Worm (Caenorhabditis elegans) whole organism, young adult: Measurements from ENCODE around the gene C56G2.4.

ENCODE experiments used
- B0035.1 ChIP-seq: sonication (generic microtip); optimal IDR thresholded peaks from 2 replicates; lab custom pipeline; 2016; ENCODE audit warnings: missing genetic modification characterization, mild to moderate bottlenecking, missing compliant biosample characterization, missing genotype, missing genetic modification reagents
- C17E4.6 ChIP-seq: fragments of 200-800 bp; sonication (Bioruptor generic); IDR thresholded peaks from 2 replicates; pipeline ENCODE4 v1.3.6; 2022; ENCODE audit warnings: missing genetic modification reagents, missing genetic modification characterization, missing compliant biosample characterization
- F23B12.7 ChIP-seq: sonication (generic microtip); optimal IDR thresholded peaks from 2 replicates; lab custom pipeline; 2017; ENCODE audit warnings: missing genetic modification characterization, mild to moderate bottlenecking, missing compliant biosample characterization, antibody characterized with exemption, moderate library complexity; ENCODE audit not compliant: insufficient read depth
- F52B5.7 ChIP-seq: sonication (generic microtip); optimal IDR thresholded peaks from 2 replicates; lab custom pipeline; 2016; ENCODE audit warnings: mild to moderate bottlenecking, missing genetic modification characterization, missing compliant biosample characterization
- F57A8.1 ChIP-seq: fragments of 200-800 bp; sonication (Bioruptor generic); optimal IDR thresholded peaks from 2 replicates; lab custom pipeline; 2018; ENCODE audit warnings: mild to moderate bottlenecking, missing genetic modification characterization, moderate library complexity, missing compliant biosample characterization
- Y56A3A.18 ChIP-seq: fragments of 200-800 bp; sonication (Bioruptor generic); IDR thresholded peaks from 2 replicates; pipeline ENCODE4 v1.3.6; 2022; ENCODE audit warnings: missing genetic modification reagents, missing genetic modification characterization, missing compliant biosample characterization
- Y79H2A.3 ChIP-seq: fragments of 200-800 bp; sonication (Bioruptor generic); conservative IDR thresholded peaks from 2 replicates; pipeline ENCODE4 v1.3.6; 2022; ENCODE audit warnings: missing genetic modification reagents, missing genetic modification characterization, missing compliant biosample characterization
- ZK185.1 ChIP-seq: sonication (generic microtip); optimal IDR thresholded peaks from 2 replicates; lab custom pipeline; 2016; ENCODE audit warnings: mild to moderate bottlenecking, missing genetic modification characterization, missing compliant biosample characterization; ENCODE audit not compliant: poor library complexity, severe bottlenecking
- aptf-3 ChIP-seq: fragments of 200-800 bp; sonication (Bioruptor generic); IDR thresholded peaks from 2 replicates; pipeline ENCODE4 v1.3.6; 2022; ENCODE audit warnings: missing genetic modification characterization, missing compliant biosample characterization
- attf-5 ChIP-seq: fragments of 200-800 bp; sonication (Bioruptor generic); optimal IDR thresholded peaks from 2 replicates; lab custom pipeline; 2018; ENCODE audit warnings: mild to moderate bottlenecking, missing genetic modification characterization, missing compliant biosample characterization
- bed-1 ChIP-seq: fragments of 200-800 bp; sonication (Bioruptor generic); IDR thresholded peaks from 2 replicates; pipeline ENCODE4 v1.3.6; 2022; ENCODE audit warnings: missing genetic modification reagents, missing genetic modification characterization, missing compliant biosample characterization
- cebp-1 ChIP-seq, 2 experiments: fragments of 200-800 bp in 1 of 2; sonication (Bioruptor generic) in 1 of 2; sonication (generic microtip) in 1 of 2; IDR thresholded peaks in 1 of 2; optimal IDR thresholded peaks in 1 of 2; 2 replicates each; pipeline versions ENCODE4 v1.3.6 to Lab custom; 2017 to 2022; ENCODE audit warnings: missing compliant biosample characterization in 2 of 2, missing genetic modification characterization in 2 of 2, mild to moderate bottlenecking in 1 of 2, missing genetic modification reagents in 1 of 2, moderate library complexity in 1 of 2
- ceh-100 ChIP-seq: fragments of 200-800 bp; sonication (Bioruptor generic); IDR thresholded peaks from 2 replicates; pipeline ENCODE4 v1.3.6; 2022; ENCODE audit warnings: missing genetic modification reagents, missing genetic modification characterization, missing compliant biosample characterization
- ceh-27 ChIP-seq: fragments of 200-800 bp; sonication (Bioruptor generic); optimal IDR thresholded peaks from 2 replicates; lab custom pipeline; 2018; ENCODE audit warnings: mild to moderate bottlenecking, missing genetic modification characterization, moderate library complexity, missing compliant biosample characterization
- ceh-40 ChIP-seq: fragments of 200-800 bp; sonication (Bioruptor generic); IDR thresholded peaks from 2 replicates; pipeline ENCODE4 v1.3.6; 2022; ENCODE audit warnings: missing genetic modification characterization, missing compliant biosample characterization
- ceh-58 ChIP-seq: fragments of 200-800 bp; sonication (Bioruptor generic); IDR thresholded peaks from 2 replicates; pipeline ENCODE4 v1.3.6; 2022; ENCODE audit warnings: missing genetic modification characterization, missing compliant biosample characterization
- die-1 ChIP-seq: sonication (generic microtip); optimal IDR thresholded peaks from 2 replicates; lab custom pipeline; 2016; ENCODE audit warnings: missing genotype, mild to moderate bottlenecking, missing genetic modification characterization, missing compliant biosample characterization
- dox-1 ChIP-seq: fragments of 200-800 bp; sonication (Bioruptor generic); IDR thresholded peaks from 2 replicates; pipeline ENCODE4 v1.3.6; 2022; ENCODE audit warnings: missing genetic modification reagents, missing genetic modification characterization, missing compliant biosample characterization
- dpl-1 ChIP-seq: fragments of 150-350 bp; optimal IDR thresholded peaks from 2 replicates; lab custom pipeline; 2014; ENCODE audit warnings: missing biosample characterization, missing genetic modification reagents, missing genetic modification characterization
- egl-44 ChIP-seq: fragments of 200-800 bp; sonication (Bioruptor generic); IDR thresholded peaks from 2 replicates; pipeline ENCODE4 v1.3.6; 2022; ENCODE audit warnings: missing genetic modification reagents, missing genetic modification characterization, missing compliant biosample characterization
- ekl-4 ChIP-seq: fragments of 200-800 bp; sonication (Bioruptor generic); IDR thresholded peaks from 2 replicates; pipeline ENCODE4 v1.3.6; 2022; ENCODE audit warnings: missing genetic modification reagents, missing genetic modification characterization, missing compliant biosample characterization
- fkh-3 ChIP-seq: sonication (generic microtip); optimal IDR thresholded peaks from 2 replicates; lab custom pipeline; 2016; ENCODE audit warnings: mild to moderate bottlenecking, missing genetic modification characterization, missing compliant biosample characterization
- hlh-12 ChIP-seq: sonication (generic microtip); optimal IDR thresholded peaks from 2 replicates; lab custom pipeline; 2016; ENCODE audit warnings: missing genetic modification characterization, missing compliant biosample characterization
- hmg-1.2 ChIP-seq: fragments of 200-800 bp; sonication (Bioruptor generic); IDR thresholded peaks from 2 replicates; pipeline ENCODE4 v1.3.6; 2022; ENCODE audit warnings: missing genetic modification reagents, missing genetic modification characterization, missing compliant biosample characterization
- lsl-1 ChIP-seq: fragments of 200-800 bp; sonication (Bioruptor generic); optimal IDR thresholded peaks from 2 replicates; lab custom pipeline; 2018; ENCODE audit warnings: mild to moderate bottlenecking, missing genetic modification characterization, moderate library complexity, missing compliant biosample characterization
- madf-3 ChIP-seq: fragments of 200-800 bp; sonication (Bioruptor generic); IDR thresholded peaks from 2 replicates; pipeline ENCODE4 v1.3.6; 2022; ENCODE audit warnings: missing genetic modification reagents, missing genetic modification characterization, missing compliant biosample characterization
- madf-6 ChIP-seq: fragments of 200-800 bp; sonication (Bioruptor generic); IDR thresholded peaks from 2 replicates; pipeline ENCODE4 v1.3.6; 2022; ENCODE audit warnings: missing genetic modification reagents, missing genetic modification characterization, missing compliant biosample characterization
- mcd-1 ChIP-seq: fragments of 200-800 bp; sonication (Bioruptor generic); IDR thresholded peaks from 2 replicates; pipeline ENCODE4 v1.3.6; 2022; ENCODE audit warnings: missing genetic modification reagents, missing genetic modification characterization, missing compliant biosample characterization
- nhr-120 ChIP-seq: fragments of 200-800 bp; sonication (Bioruptor generic); IDR thresholded peaks from 2 replicates; pipeline ENCODE4 v1.3.6; 2022; ENCODE audit warnings: missing genetic modification characterization, missing compliant biosample characterization
- nhr-80 ChIP-seq: sonication (generic microtip); optimal IDR thresholded peaks from 2 replicates; lab custom pipeline; 2016; ENCODE audit warnings: missing genetic modification characterization, missing compliant biosample characterization
- rec-8 ChIP-seq, 2 experiments: sonication (generic microtip); optimal IDR thresholded peaks; 2 replicates each; lab custom pipeline; 2016; ENCODE audit warnings: mild to moderate bottlenecking in 2 of 2, missing genetic modification characterization in 2 of 2, missing genetic modification reagents in 2 of 2, missing genotype in 2 of 2, missing biosample characterization in 1 of 2, missing compliant biosample characterization in 1 of 2, moderate library complexity in 1 of 2
- snpc-1.1 ChIP-seq: sonication (generic microtip); optimal IDR thresholded peaks from 2 replicates; lab custom pipeline; 2017; ENCODE audit warnings: missing genetic modification characterization, mild to moderate bottlenecking, missing compliant biosample characterization, antibody characterized with exemption, moderate library complexity, missing genotype, missing genetic modification reagents; ENCODE audit not compliant: insufficient read depth
- snpc-1.3 ChIP-seq: sonication (generic microtip); optimal IDR thresholded peaks from 2 replicates; lab custom pipeline; 2017; ENCODE audit warnings: missing genetic modification characterization, mild to moderate bottlenecking, missing compliant biosample characterization, antibody characterized with exemption, moderate library complexity, missing genotype, missing genetic modification reagents; ENCODE audit not compliant: insufficient read depth
- snpc-3.4 ChIP-seq: sonication (generic microtip); optimal IDR thresholded peaks from 2 replicates; lab custom pipeline; 2017; ENCODE audit warnings: missing genetic modification characterization, mild to moderate bottlenecking, missing compliant biosample characterization, antibody characterized with exemption, moderate library complexity, missing genotype, missing genetic modification reagents
- tbp1 ChIP-seq: fragments of 200-800 bp; sonication (Bioruptor generic); optimal IDR thresholded peaks from 2 replicates; lab custom pipeline; 2018; ENCODE audit warnings: mild to moderate bottlenecking, missing genetic modification characterization, missing compliant biosample characterization
- tbx-9 ChIP-seq: sonication (generic microtip); optimal IDR thresholded peaks from 2 replicates; lab custom pipeline; 2016; ENCODE audit warnings: borderline replicate concordance, missing genetic modification characterization, inconsistent platforms, missing compliant biosample characterization
- ztf-25 ChIP-seq: fragments of 200-800 bp; sonication (Bioruptor generic); IDR thresholded peaks from 2 replicates; pipeline ENCODE4 v1.3.6; 2022; ENCODE audit warnings: missing genetic modification reagents, missing genetic modification characterization, missing compliant biosample characterization
- ztf-28 ChIP-seq: fragments of 200-800 bp; sonication (Bioruptor generic); IDR thresholded peaks from 2 replicates; pipeline ENCODE4 v1.3.6; 2022; ENCODE audit warnings: missing genetic modification reagents, missing genetic modification characterization, missing compliant biosample characterization

The C56G2.4 gene

ce11 chrIII:6339919-6340434 is 8.4 kb downstream of the C56G2.4 start, which contains the start of gene let-767:
TSS of gene let-767 (minus strand) at chrIII:6339969.
- TF ChIP-seq ekl-4 (GFP tag; lab: Robert Waterston, UW): peak; percentile 32; the same call in 1 of the 2 replicates
- TF ChIP-seq madf-3 (GFP tag; lab: Robert Waterston, UW): 0 out of 2 replicates have a peak, but pooled peaks have one; percentile 36
- 0 out of 2 replicates have a peak, but pooled peaks have one; percentile 4 for TF ChIP-seq hmg-1.2 (GFP tag; lab: Robert Waterston, UW)
- TF ChIP-seq nhr-80 (tag; lab: Kevin White, UChicago): peak; percentile 45
- no peak for TF ChIP-seq ztf-25 (GFP tag; lab: Robert Waterston, UW)

ce11 chrIII:6341878-6342453 is 10.4 kb downstream of the C56G2.4 start, which contains the start of gene rpn-13:
TSS of gene rpn-13 (minus strand) at chrIII:6341928.
- TF ChIP-seq ztf-25 (GFP tag; lab: Robert Waterston, UW): no peak
- 0 out of 2 replicates have a peak, but pooled peaks have one; percentile 22 for TF ChIP-seq madf-6 (GFP tag; lab: Robert Waterston, UW)
- TF ChIP-seq cebp-1 (GFP tag; IDR thresholded peaks at IDR 0.05; lab: Robert Waterston, UW): no peak
- TF ChIP-seq cebp-1 (tag; optimal IDR thresholded peaks at IDR 0.05; lab: Kevin White, UChicago): peak; percentile 20
- TF ChIP-seq attf-5 (GFP tag; lab: Kevin White, UChicago): peak; percentile 49
- TF ChIP-seq snpc-1.3 (tag; lab: Kevin White, UChicago): peak; percentile 28
- TF ChIP-seq die-1: no peak
- TF ChIP-seq lsl-1 (GFP tag; lab: Kevin White, UChicago): peak; percentile 73

- TF ChIP-seq hlh-12 (tag; lab: Kevin White, UChicago) (no peak), fkh-3 (tag; lab: Kevin White, UChicago) (no peak), rec-8 (tag; optimal IDR thresholded peaks at IDR 0.05; lab: Kevin White, UChicago) (no peak), hmg-1.2 (GFP tag; lab: Robert Waterston, UW) (no peak), ceh-40 (GFP tag; lab: Robert Waterston, UW) (no peak), ceh-27 (GFP tag; lab: Kevin White, UChicago) (no peak), aptf-3 (GFP tag; lab: Robert Waterston, UW) (no peak), F57A8.1 (GFP tag; lab: Kevin White, UChicago) (no peak), bed-1 (GFP tag; lab: Robert Waterston, UW) (no peak), ZK185.1 (tag; lab: Kevin White, UChicago) (no peak), Y56A3A.18 (no peak), F52B5.7 (no peak), lsl-1 (GFP tag; lab: Kevin White, UChicago) (no peak), nhr-120 (GFP tag; lab: Robert Waterston, UW) (no peak)
These were observed 11.7 kb downstream of the C56G2.4 start, which contains the start of gene C56G2.9 for ce11 chrIII:6343229-6343628. TSS of gene C56G2.9 (minus strand) at chrIII:6343329.

- no peak for TF ChIP-seq ztf-28 (GFP tag; lab: Robert Waterston, UW)
- TF ChIP-seq tbx-9 (tag; lab: Kevin White, UChicago): no peak
- TF ChIP-seq ceh-27 (GFP tag; lab: Kevin White, UChicago): peak; percentile 72
- TF ChIP-seq dpl-1 (GFP tag; lab: Kevin White, UChicago): peak; percentile 17
- TF ChIP-seq ceh-100 (GFP tag; lab: Robert Waterston, UW): 0 out of 2 replicates have a peak, but pooled peaks have one; percentile 15
- no peak for TF ChIP-seq bed-1 (GFP tag; lab: Robert Waterston, UW)
- peak; percentile 57 for TF ChIP-seq tbp1 (GFP tag; lab: Kevin White, UChicago)
- TF ChIP-seq ceh-58: no peak
- TF ChIP-seq mcd-1 (GFP tag; lab: Robert Waterston, UW): peak; percentile 63; the same call in 1 of the 2 replicates
- TF ChIP-seq aptf-3 (GFP tag; lab: Robert Waterston, UW): no peak
- TF ChIP-seq attf-5 (GFP tag; lab: Kevin White, UChicago): peak; percentile 76
- no peak for TF ChIP-seq snpc-3.4 (tag; lab: Kevin White, UChicago)
- no peak for TF ChIP-seq egl-44
- no peak for TF ChIP-seq B0035.1 (tag; lab: Kevin White, UChicago)
- TF ChIP-seq ceh-40 (GFP tag; lab: Robert Waterston, UW): 0 out of 2 replicates have a peak, but pooled peaks have one; percentile 9
- TF ChIP-seq dox-1 (GFP tag; lab: Robert Waterston, UW): peak; percentile 84
- no peak for TF ChIP-seq F57A8.1 (GFP tag; lab: Kevin White, UChicago)
- TF ChIP-seq C17E4.6: 0 out of 2 replicates have a peak, but pooled peaks have one; percentile 8
- no peak for TF ChIP-seq snpc-1.1
- peak; percentile 41 for TF ChIP-seq F23B12.7
- TF ChIP-seq ZK185.1 (tag; lab: Kevin White, UChicago): peak; percentile 71
- TF ChIP-seq F52B5.7: no peak
- TF ChIP-seq Y79H2A.3 (GFP tag; lab: Robert Waterston, UW): no peak
These were observed 13.2 kb downstream of the C56G2.4 start for ce11 chrIII:6344737-6345136.
